Fruit fly (Drosophila melanogaster): ENCODE measurements around the gene CG16704.

CG16704 gene

DNA sequence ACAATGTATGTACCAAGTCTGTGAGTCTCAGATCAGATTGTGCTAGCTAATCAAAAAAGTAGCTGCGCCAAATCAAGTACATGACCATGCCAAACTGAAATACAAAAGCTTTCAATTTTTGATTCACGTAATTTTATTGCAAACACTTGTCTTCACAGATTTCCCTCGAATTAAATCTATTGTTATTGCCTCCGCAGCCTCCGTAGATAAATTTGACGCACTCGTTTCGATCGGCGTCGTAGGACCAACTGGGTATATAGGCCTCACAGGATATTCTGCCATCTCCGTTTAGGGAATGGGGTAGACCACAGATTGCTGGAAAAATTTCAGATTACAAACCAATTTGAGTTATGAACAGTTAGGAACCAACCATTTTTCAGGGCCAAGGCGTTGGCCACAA is 2.5 kb upstream of the CG16704 start, which contains the start of gene CG43165:
Gene CG43165, minus strand, starts transcription at position 101 of the 400 bp plus-strand sequence.
- TF ChIP-seq Dll (optimal IDR thresholded peaks at IDR 0.05): no peak
- no peak for TF ChIP-seq CG8478 (optimal IDR thresholded peaks at IDR 0.05)
- TF ChIP-seq pan (optimal IDR thresholded peaks at IDR 0.05): no peak
- no peak for TF ChIP-seq psq (optimal IDR thresholded peaks at IDR 0.05)
- no peak for TF ChIP-seq EcR (GFP tag; optimal IDR thresholded peaks at IDR 0.05)
- no peak for TF ChIP-seq usp (GFP tag; optimal IDR thresholded peaks at IDR 0.05)

dm6 chr2L:3693805-3694204 is 1.4 kb upstream of the CG16704 start, which contains the start of gene Acp24A4:
Acp24A4 (minus strand) TSS chr2L:3693905.
- no peak for TF ChIP-seq EcR (GFP tag; optimal IDR thresholded peaks at IDR 0.05)

DNA sequence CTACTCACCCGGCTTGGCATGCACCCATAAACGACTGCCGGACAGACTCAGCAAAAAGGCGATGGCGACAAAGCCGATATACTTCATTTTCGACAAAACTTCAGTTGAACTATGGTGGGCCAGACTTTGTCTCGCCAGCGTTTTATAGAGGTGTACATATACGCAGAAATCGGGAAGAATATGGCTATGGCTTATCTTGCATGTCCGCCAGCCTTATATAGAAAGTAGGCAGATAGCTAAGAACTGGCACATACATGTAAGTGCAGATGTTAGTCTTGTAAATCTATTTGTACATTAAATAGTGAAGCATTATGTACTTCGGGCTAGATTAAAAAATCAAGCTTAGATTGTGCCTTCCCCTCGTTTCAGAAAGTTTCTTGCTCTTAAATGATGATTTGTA is 695 bp upstream of the CG16704 start, which contains the start of gene CG3513:
Gene CG3513, minus strand, starts transcription at position 101 of the 400 bp plus-strand sequence.
- TF ChIP-seq EcR (GFP tag; optimal IDR thresholded peaks at IDR 0.05) (no peak), usp (GFP tag; optimal IDR thresholded peaks at IDR 0.05) (no peak), Dll (optimal IDR thresholded peaks at IDR 0.05) (no peak), CG8478 (optimal IDR thresholded peaks at IDR 0.05) (no peak), pan (optimal IDR thresholded peaks at IDR 0.05) (no peak), psq (optimal IDR thresholded peaks at IDR 0.05) (no peak)

DNA sequence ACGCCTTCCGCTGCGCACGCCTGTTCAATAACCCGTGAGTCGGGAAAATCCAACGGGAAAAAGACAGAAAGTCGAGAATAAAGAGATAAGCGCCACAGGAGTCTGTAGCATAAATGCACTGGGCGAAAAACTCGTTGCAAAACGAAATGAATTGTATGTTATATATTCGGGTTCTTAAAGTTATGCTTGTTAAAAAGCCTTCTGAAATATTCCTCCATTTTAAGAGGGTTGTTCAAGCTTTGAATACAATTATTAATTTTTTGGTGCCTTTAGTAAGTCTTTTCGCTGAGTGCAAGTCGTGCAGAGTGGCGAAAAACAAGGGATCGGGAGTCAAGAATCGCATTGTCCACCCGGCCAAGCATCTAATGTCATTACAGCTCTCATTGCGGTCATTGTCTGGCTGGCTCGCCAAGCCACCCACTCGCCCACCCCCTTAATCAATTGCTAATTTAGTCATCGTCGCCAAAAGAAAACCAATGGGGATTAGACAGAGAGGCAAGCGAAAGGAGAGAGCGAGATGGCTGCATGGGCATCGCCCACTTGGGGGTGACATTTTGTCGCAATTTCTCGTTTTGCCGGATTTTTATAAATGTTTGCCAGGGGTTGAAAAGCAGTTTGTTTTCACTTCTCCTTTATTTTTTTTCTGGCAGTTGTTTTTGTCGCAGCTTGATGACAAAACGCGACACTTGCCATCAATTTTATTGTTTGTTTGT is 7.1 kb downstream of the CG16704 start:
- TF ChIP-seq EcR (GFP tag; optimal IDR thresholded peaks at IDR 0.05) (no peak), Dll (optimal IDR thresholded peaks at IDR 0.05) (no peak), CG8478 (optimal IDR thresholded peaks at IDR 0.05) (no peak), pan (optimal IDR thresholded peaks at IDR 0.05) (no peak), psq (optimal IDR thresholded peaks at IDR 0.05) (no peak), usp (GFP tag; optimal IDR thresholded peaks at IDR 0.05) (no peak)

DNA sequence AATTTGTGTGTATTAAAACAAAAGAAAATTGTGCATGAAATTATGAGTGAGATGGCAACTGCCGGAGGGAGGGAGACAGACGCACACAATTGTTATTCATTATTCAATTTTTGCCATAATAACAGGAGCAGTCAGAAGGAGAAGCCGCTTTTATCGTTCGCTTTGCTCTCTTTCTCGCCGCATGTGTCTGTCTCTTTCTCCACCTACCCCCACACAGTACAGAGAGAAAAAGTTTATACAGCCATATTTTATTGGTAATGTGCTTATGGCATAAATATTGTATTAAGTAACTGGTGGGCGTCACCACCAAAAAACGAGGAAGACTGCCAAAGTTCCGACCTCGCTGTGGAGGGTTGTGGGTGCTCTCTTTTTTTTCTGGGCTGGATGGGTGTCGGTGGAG is 9.9 kb downstream of the CG16704 start:
- TF ChIP-seq psq (optimal IDR thresholded peaks at IDR 0.05) (no peak), Dll (optimal IDR thresholded peaks at IDR 0.05) (no peak), usp (GFP tag; optimal IDR thresholded peaks at IDR 0.05) (no peak), pan (optimal IDR thresholded peaks at IDR 0.05) (no peak), EcR (GFP tag; optimal IDR thresholded peaks at IDR 0.05) (no peak), CG8478 (optimal IDR thresholded peaks at IDR 0.05) (no peak)

dm6 chr2L:3681338-3681737 is 11.0 kb downstream of the CG16704 start:
- TF ChIP-seq usp (GFP tag; optimal IDR thresholded peaks at IDR 0.05): no peak
- TF ChIP-seq CG8478 (optimal IDR thresholded peaks at IDR 0.05): no peak
- TF ChIP-seq Dll (optimal IDR thresholded peaks at IDR 0.05): no peak
- TF ChIP-seq psq (optimal IDR thresholded peaks at IDR 0.05): no peak
- TF ChIP-seq pan (optimal IDR thresholded peaks at IDR 0.05): no peak
- TF ChIP-seq EcR (GFP tag; optimal IDR thresholded peaks at IDR 0.05): no peak

dm6 chr2L:3675770-3676169 is 16.6 kb downstream of the CG16704 start:
- no peak for TF ChIP-seq pan (optimal IDR thresholded peaks at IDR 0.05)
- no peak for TF ChIP-seq CG8478 (optimal IDR thresholded peaks at IDR 0.05)
- TF ChIP-seq psq (optimal IDR thresholded peaks at IDR 0.05): no peak
- no peak for TF ChIP-seq usp (GFP tag; optimal IDR thresholded peaks at IDR 0.05)
- no peak for TF ChIP-seq EcR (GFP tag; optimal IDR thresholded peaks at IDR 0.05)
- TF ChIP-seq Dll (optimal IDR thresholded peaks at IDR 0.05): no peak

- TF ChIP-seq CG8478 (optimal IDR thresholded peaks at IDR 0.05) (no peak), EcR (GFP tag; optimal IDR thresholded peaks at IDR 0.05) (no peak), pan (optimal IDR thresholded peaks at IDR 0.05) (no peak), usp (GFP tag; optimal IDR thresholded peaks at IDR 0.05) (no peak), psq (optimal IDR thresholded peaks at IDR 0.05) (no peak), Dll (optimal IDR thresholded peaks at IDR 0.05) (no peak)
These were observed 21.9 kb downstream of the CG16704 start, which contains the start of gene Sfp24Bc for dm6 chr2L:3670481-3670880. Sfp24Bc (minus strand) TSS chr2L:3670581.

DNA sequence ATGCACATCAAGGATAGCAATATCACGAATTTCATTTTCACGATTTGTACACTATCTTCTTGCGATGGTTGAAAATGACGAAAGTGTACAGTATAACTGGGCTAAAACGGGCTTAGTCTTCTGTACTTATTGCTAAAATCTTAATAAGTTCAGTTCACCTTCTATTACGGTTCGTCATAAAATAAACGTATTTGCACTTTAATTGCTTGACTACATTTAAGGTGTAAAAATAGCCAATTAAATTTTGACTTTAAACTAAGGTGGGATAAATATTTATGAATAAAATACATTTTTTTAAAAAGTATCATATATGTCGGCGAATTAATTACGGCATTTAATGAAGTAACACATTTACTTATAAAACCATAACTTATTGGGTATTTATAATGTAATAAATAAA is 22.7 kb downstream of the CG16704 start, which contains the start of gene Sfp24Bb:
Gene Sfp24Bb, minus strand, starts transcription at position 101 of the 400 bp plus-strand sequence.
- no peak for TF ChIP-seq Dll (optimal IDR thresholded peaks at IDR 0.05)
- TF ChIP-seq EcR (GFP tag; optimal IDR thresholded peaks at IDR 0.05): no peak
- no peak for TF ChIP-seq psq (optimal IDR thresholded peaks at IDR 0.05)
- no peak for TF ChIP-seq usp (GFP tag; optimal IDR thresholded peaks at IDR 0.05)
- TF ChIP-seq CG8478 (optimal IDR thresholded peaks at IDR 0.05): no peak
- no peak for TF ChIP-seq pan (optimal IDR thresholded peaks at IDR 0.05)

dm6 chr2L:3669034-3669433 is 23.4 kb downstream of the CG16704 start, which contains the start of gene Sfp24Bd:
Sfp24Bd (minus strand) TSS chr2L:3669134.
- no peak for TF ChIP-seq CG8478 (optimal IDR thresholded peaks at IDR 0.05)
- TF ChIP-seq EcR (GFP tag; optimal IDR thresholded peaks at IDR 0.05): no peak
- TF ChIP-seq Dll (optimal IDR thresholded peaks at IDR 0.05): no peak
- no peak for TF ChIP-seq pan (optimal IDR thresholded peaks at IDR 0.05)
- TF ChIP-seq psq (optimal IDR thresholded peaks at IDR 0.05): no peak
- no peak for TF ChIP-seq usp (GFP tag; optimal IDR thresholded peaks at IDR 0.05)

DNA sequence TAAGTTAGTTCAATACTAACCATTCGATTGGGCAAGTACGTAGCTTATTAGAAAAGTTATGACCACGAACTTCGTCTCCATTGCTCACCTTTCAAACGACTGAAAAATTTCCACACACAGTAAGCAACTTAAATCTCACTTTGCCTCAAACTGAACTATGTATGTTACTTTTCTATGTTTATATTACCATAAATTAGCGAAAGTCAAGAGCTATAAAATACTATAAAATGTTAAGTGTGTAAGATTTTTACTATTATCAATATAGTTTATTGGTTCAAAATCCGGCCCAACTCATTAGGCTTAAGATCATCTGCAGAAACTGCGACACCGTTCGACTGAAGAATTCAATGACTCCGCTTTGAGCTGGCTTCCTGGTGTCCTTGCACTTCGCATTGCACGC is 23.9 kb downstream of the CG16704 start, which contains the start of gene Sfp24Ba:
Gene Sfp24Ba, minus strand, starts transcription at position 101 of the 400 bp plus-strand sequence.
- TF ChIP-seq Dll (optimal IDR thresholded peaks at IDR 0.05) (no peak), usp (GFP tag; optimal IDR thresholded peaks at IDR 0.05) (no peak), psq (optimal IDR thresholded peaks at IDR 0.05) (no peak), CG8478 (optimal IDR thresholded peaks at IDR 0.05) (no peak), pan (optimal IDR thresholded peaks at IDR 0.05) (no peak), EcR (GFP tag; optimal IDR thresholded peaks at IDR 0.05) (no peak)

- no peak for TF ChIP-seq pan (optimal IDR thresholded peaks at IDR 0.05)
- TF ChIP-seq usp (GFP tag; optimal IDR thresholded peaks at IDR 0.05): no peak
- TF ChIP-seq psq (optimal IDR thresholded peaks at IDR 0.05): no peak
- TF ChIP-seq Dll (optimal IDR thresholded peaks at IDR 0.05): no peak
- no peak for TF ChIP-seq EcR (GFP tag; optimal IDR thresholded peaks at IDR 0.05)
These were observed 30.0 kb downstream of the CG16704 start, which contains the start of gene Drgx for dm6 chr2L:3662307-3662795. Drgx (plus strand) TSS chr2L:3662745.

Measured in whole organism.